Fruit fly (Drosophila melanogaster): Measurements from ENCODE around the gene Ddr.

Gene Ddr

DNA sequence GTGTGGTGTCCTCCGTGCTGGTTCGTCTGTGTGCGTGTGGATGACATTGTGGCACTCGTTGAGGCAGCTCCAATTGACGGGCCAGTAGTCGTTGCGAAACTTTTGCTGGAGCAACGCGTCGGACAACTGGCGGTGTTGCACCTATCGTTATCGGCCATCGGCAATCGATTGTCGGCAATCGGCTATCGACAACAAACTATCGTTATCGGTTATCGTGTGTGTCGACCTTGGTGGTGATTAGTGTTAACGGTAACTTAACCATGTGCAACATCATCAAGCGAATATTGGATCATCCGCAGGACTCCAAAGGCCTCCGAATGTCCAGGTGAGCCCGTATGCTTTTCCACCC is at the start of gene Ddr (continued):
- peak; percentile 69 for TF ChIP-seq Bgb (GFP tag; IDR thresholded peaks at IDR 0.05; ENCODE audit: partially characterized antibody)
- TF ChIP-seq nerfin-2 (GFP tag; IDR thresholded peaks at IDR 0.05; ENCODE audit: partially characterized antibody) = peak; percentile 63; the same call in 1 of the 2 replicates

DNA sequence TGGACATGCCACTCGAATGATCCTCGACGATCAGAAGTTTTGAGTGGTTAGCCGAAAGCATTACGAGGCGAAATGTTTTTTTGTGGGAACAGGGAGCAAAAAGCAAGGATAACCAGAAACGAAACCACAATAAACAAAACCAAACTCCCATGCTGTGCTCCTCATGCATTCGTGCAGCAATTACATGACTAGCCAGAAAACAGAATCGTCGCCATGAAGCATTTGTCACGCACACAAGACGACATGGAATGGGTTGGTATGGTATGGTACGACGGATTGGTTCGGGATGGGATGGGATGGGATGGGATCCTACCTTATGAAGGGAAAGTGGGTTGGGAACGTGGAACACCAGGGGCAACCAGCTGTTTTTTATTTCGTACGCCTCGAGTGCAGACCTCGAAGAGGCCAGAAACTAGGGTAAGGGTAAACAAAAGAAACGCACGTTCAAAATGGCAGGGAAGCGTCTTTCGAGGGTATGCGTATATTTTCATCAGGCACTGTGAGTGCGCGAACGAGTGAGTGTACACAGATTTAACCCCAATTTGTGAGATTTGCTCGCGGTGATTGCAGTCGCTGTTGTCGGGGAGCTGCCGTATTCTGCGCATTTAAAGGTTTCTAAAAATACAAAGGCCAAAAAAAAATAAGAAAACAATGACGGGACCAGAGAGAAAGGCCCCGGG is 48.2 kb upstream of the Ddr start:
- no peak for TF ChIP-seq hbn (GFP tag; IDR thresholded peaks at IDR 0.05; ENCODE audit: partially characterized antibody)
- TF ChIP-seq nau (GFP tag; optimal IDR thresholded peaks at IDR 0.05) = no peak
- no peak for TF ChIP-seq CG11247 (GFP tag; IDR thresholded peaks at IDR 0.05)
- no peak for TF ChIP-seq CG6689 (GFP tag; IDR thresholded peaks at IDR 0.05)
- TF ChIP-seq TFAM (GFP tag; optimal IDR thresholded peaks at IDR 0.05) = no peak
- no peak for TF ChIP-seq ERR (GFP tag; optimal IDR thresholded peaks at IDR 0.05)
- no peak for TF ChIP-seq CG7357 (GFP tag; IDR thresholded peaks at IDR 0.05)
- no peak for TF ChIP-seq lov (optimal IDR thresholded peaks at IDR 0.05)
- no peak for TF ChIP-seq lov (GFP tag; IDR thresholded peaks at IDR 0.05)
- no peak for TF ChIP-seq gcm2 (GFP tag; optimal IDR thresholded peaks at IDR 0.05)
- no peak for TF ChIP-seq CG14667 (GFP tag; IDR thresholded peaks at IDR 0.05)
- TF ChIP-seq pros (GFP tag; optimal IDR thresholded peaks at IDR 0.05) = peak; percentile 70
- no peak for TF ChIP-seq CG16863 (GFP tag; optimal IDR thresholded peaks at IDR 0.05)
- no peak for TF ChIP-seq Dref (GFP tag; IDR thresholded peaks at IDR 0.05)
- TF ChIP-seq ranshi (GFP tag; IDR thresholded peaks at IDR 0.05) = no peak
- no peak for TF ChIP-seq toy (GFP tag; IDR thresholded peaks at IDR 0.05)
- TF ChIP-seq twi (tag; optimal IDR thresholded peaks at IDR 0.05) = peak; percentile 77
- TF ChIP-seq luna (GFP tag; optimal IDR thresholded peaks at IDR 0.05) = no peak
- TF ChIP-seq Ssrp (tag; optimal IDR thresholded peaks at IDR 0.05) = no peak
- TF ChIP-seq vvl (GFP tag; IDR thresholded peaks at IDR 0.05) = no peak
- TF ChIP-seq chn (GFP tag; optimal IDR thresholded peaks at IDR 0.05) = no peak
- no peak for TF ChIP-seq CG1233 (GFP tag; optimal IDR thresholded peaks at IDR 0.05)
- TF ChIP-seq B-H2 (GFP tag; optimal IDR thresholded peaks at IDR 0.05) = no peak
- peak; percentile 97 for TF ChIP-seq CG8388 (GFP tag; optimal IDR thresholded peaks at IDR 0.05)
- TF ChIP-seq CG3838 (GFP tag; optimal IDR thresholded peaks at IDR 0.05) = no peak
- TF ChIP-seq CG6854 (GFP tag; optimal IDR thresholded peaks at IDR 0.05) = no peak
- no peak for TF ChIP-seq CG9817 (tag; optimal IDR thresholded peaks at IDR 0.05)
- no peak for TF ChIP-seq CG17328 (GFP tag; IDR thresholded peaks at IDR 0.05)
- TF ChIP-seq CG12155 (GFP tag; optimal IDR thresholded peaks at IDR 0.05) = no peak
- TF ChIP-seq HLH54F (GFP tag; optimal IDR thresholded peaks at IDR 0.05) = no peak
- no peak for TF ChIP-seq CG9932 (GFP tag; IDR thresholded peaks at IDR 0.05)
- TF ChIP-seq sqz (GFP tag; optimal IDR thresholded peaks at IDR 0.05) = peak; percentile 56
- TF ChIP-seq ems (GFP tag; optimal IDR thresholded peaks at IDR 0.05) = no peak
- no peak for TF ChIP-seq Mad (GFP tag; optimal IDR thresholded peaks at IDR 0.05)
- TF ChIP-seq CG10321 (GFP tag; IDR thresholded peaks at IDR 0.05) = no peak
- no peak for TF ChIP-seq Bteb2 (GFP tag; optimal IDR thresholded peaks at IDR 0.05)
- no peak for TF ChIP-seq CG18619 (GFP tag; optimal IDR thresholded peaks at IDR 0.05)
- TF ChIP-seq zfh2 (GFP tag; optimal IDR thresholded peaks at IDR 0.05) = no peak
- peak; percentile 19 for TF ChIP-seq D19B (GFP tag; optimal IDR thresholded peaks at IDR 0.05)
- TF ChIP-seq CG30403 (GFP tag; optimal IDR thresholded peaks at IDR 0.05) = no peak
- TF ChIP-seq CG18599 (GFP tag; optimal IDR thresholded peaks at IDR 0.05) = peak; percentile 35
- no peak for TF ChIP-seq CG3995 (GFP tag; optimal IDR thresholded peaks at IDR 0.05)
- TF ChIP-seq CG2875 (GFP tag; optimal IDR thresholded peaks at IDR 0.05) = no peak
- TF ChIP-seq CG6654 (GFP tag; optimal IDR thresholded peaks at IDR 0.05) = no peak
- TF ChIP-seq pfk (GFP tag; optimal IDR thresholded peaks at IDR 0.05) = peak; percentile 70
- TF ChIP-seq Atf3 (GFP tag; optimal IDR thresholded peaks at IDR 0.05) = no peak
- no peak for TF ChIP-seq hb (GFP tag; IDR thresholded peaks at IDR 0.05; ENCODE audit: partially characterized antibody)
- no peak for TF ChIP-seq Fer2 (tag; optimal IDR thresholded peaks at IDR 0.05)

Data from whole organism, embryonic.